Worm (Caenorhabditis elegans) whole organism, L1 larva: ENCODE measurements around the gene F48E8.4.

Source experiments
- Y116A8C.19 ChIP-seq: sonication (generic microtip); optimal IDR thresholded peaks from 2 replicates; lab custom pipeline; 2016; ENCODE audit warnings: missing compliant biosample characterization, missing genetic modification characterization, borderline replicate concordance
- aha-1 ChIP-seq: fragments of 150-350 bp; optimal IDR thresholded peaks from 2 replicates; lab custom pipeline; 2014; ENCODE audit warnings: missing biosample characterization, missing genetic modification characterization
- alr-1 ChIP-seq: fragments of 200-800 bp; sonication (Bioruptor generic); optimal IDR thresholded peaks from 2 replicates; lab custom pipeline; 2018; ENCODE audit warnings: borderline replicate concordance, mild to moderate bottlenecking, missing genetic modification characterization, missing compliant biosample characterization
- ceh-88 ChIP-seq: fragments of 200-800 bp; sonication (Bioruptor generic); IDR thresholded peaks from 2 replicates; pipeline ENCODE4 v1.3.6; 2022; ENCODE audit warnings: missing genetic modification characterization, missing compliant biosample characterization
- ets-5 ChIP-seq: fragments of 200-800 bp; sonication (Bioruptor generic); IDR thresholded peaks from 2 replicates; pipeline ENCODE4 v1.3.6; 2022; ENCODE audit warnings: missing genetic modification characterization, missing compliant biosample characterization
- fkh-10 ChIP-seq: sonication (generic microtip); optimal IDR thresholded peaks from 2 replicates; lab custom pipeline; 2017; ENCODE audit warnings: missing biosample characterization, missing genetic modification reagents, missing genetic modification characterization
- mdl-1 ChIP-seq, 2 experiments: fragments of 150-350 bp; optimal IDR thresholded peaks; 2 replicates each; lab custom pipeline; 2014 to 2017; ENCODE audit warnings: missing biosample characterization in 2 of 2, missing genetic modification characterization in 2 of 2, inconsistent platforms in 1 of 2
- nhr-12 ChIP-seq: sonication (generic microtip); optimal IDR thresholded peaks from 2 replicates; lab custom pipeline; 2017; ENCODE audit warnings: missing biosample characterization, missing genetic modification characterization
- nhr-28 ChIP-seq: fragments of 150-350 bp; optimal IDR thresholded peaks from 2 replicates; lab custom pipeline; 2014; ENCODE audit warnings: missing biosample characterization, missing genetic modification characterization
- nhr-77 ChIP-seq: fragments of 150-350 bp; optimal IDR thresholded peaks from 2 replicates; lab custom pipeline; 2014; ENCODE audit warnings: missing biosample characterization, missing genetic modification characterization
- sptf-1 ChIP-seq: fragments of 150-350 bp; optimal IDR thresholded peaks from 2 replicates; lab custom pipeline; 2014; ENCODE audit warnings: missing biosample characterization, missing genetic modification characterization
- unc-62 ChIP-seq: fragments of 150-350 bp; optimal IDR thresholded peaks from 2 replicates; lab custom pipeline; 2014; ENCODE audit warnings: missing biosample characterization, missing genetic modification reagents, missing genetic modification characterization
- unc-86 ChIP-seq: sonication (generic microtip); optimal IDR thresholded peaks from 2 replicates; lab custom pipeline; 2016; ENCODE audit warnings: missing genetic modification characterization, missing compliant biosample characterization
- ztf-4 ChIP-seq: fragments of 150-350 bp; optimal IDR thresholded peaks from 2 replicates; lab custom pipeline; 2014; ENCODE audit warnings: missing biosample characterization, missing genetic modification characterization

- TF ChIP-seq mdl-1 (tag; optimal IDR thresholded peaks at IDR 0.05; lab: Kevin White, UChicago): no peak
- TF ChIP-seq ets-5 (GFP tag; lab: Robert Waterston, UW): no peak
- TF ChIP-seq nhr-77 (tag; lab: Kevin White, UChicago): no peak
- TF ChIP-seq unc-86 (tag; lab: Kevin White, UChicago): no peak
- TF ChIP-seq aha-1 (tag; lab: Kevin White, UChicago): no peak
- TF ChIP-seq sptf-1: no peak
- TF ChIP-seq ceh-88 (GFP tag; lab: Robert Waterston, UW): no peak
- TF ChIP-seq ztf-4: no peak
- TF ChIP-seq nhr-12: no peak
- TF ChIP-seq Y116A8C.19 (tag; lab: Kevin White, UChicago): no peak
- TF ChIP-seq unc-62 (GFP tag; lab: Kevin White, UChicago): no peak
- no peak for TF ChIP-seq nhr-28 (tag; lab: Kevin White, UChicago)
- TF ChIP-seq alr-1 (tag; lab: Kevin White, UChicago): no peak
- TF ChIP-seq fkh-10 (GFP tag; lab: Kevin White, UChicago): no peak
These were observed 47.1 kb upstream of the F48E8.4 start for ce11 chrIII:5406314-5406713.
